Worm (Caenorhabditis elegans): Measurements from ENCODE around the gene fip-5.
A peak's percentile ranks its signal among the peaks of the same experiment; 100 is the strongest.

ce11 chrX:10252781-10253180, 49.8 kb upstream of the fip-5 start, which contains the start of gene C14H10.2:
- TF ChIP-seq nhr-237 (tag; optimal IDR thresholded peaks at IDR 0.05) (no peak), snpc-4 (tag; optimal IDR thresholded peaks at IDR 0.05) (no peak), unc-120 (tag; optimal IDR thresholded peaks at IDR 0.05; ENCODE audit: poor library complexity, severe bottlenecking) (peak; percentile 0), unc-62 (GFP tag; optimal IDR thresholded peaks at IDR 0.05) (no peak), ztf-11 (tag; optimal IDR thresholded peaks at IDR 0.05) (no peak), elt-3 (tag; optimal IDR thresholded peaks at IDR 0.05) (no peak), lin-13 (tag; optimal IDR thresholded peaks at IDR 0.05) (no peak), nhr-12 (tag; optimal IDR thresholded peaks at IDR 0.05) (no peak), M03D4.4 (tag; optimal IDR thresholded peaks at IDR 0.05) (no peak), drap-1 (GFP tag; optimal IDR thresholded peaks at IDR 0.05) (no peak), mab-5 (tag; optimal IDR thresholded peaks at IDR 0.05) (no peak)
